Fruit fly (Drosophila melanogaster) whole organism, embryonic: ENCODE measurements around the gene Reepl1.

Source experiments
- Abd-B ChIP-seq: fragments of 200-800 bp; sonication (Bioruptor generic); optimal IDR thresholded peaks from 2 replicates; lab custom pipeline; 2018; ENCODE audit warnings: missing biosample characterization, mild to moderate bottlenecking, missing genetic modification characterization, moderate library complexity
- Ada2b ChIP-seq: fragments of 200-800 bp; sonication (Bioruptor generic); IDR thresholded peaks from 2 replicates; pipeline ENCODE4 v1.3.6; 2022; ENCODE audit warnings: missing biosample characterization, missing genetic modification characterization
- Adf1 ChIP-seq: fragments of 200-800 bp; sonication (Bioruptor generic); IDR thresholded peaks from 2 replicates; pipeline ENCODE4 v1.3.6; 2022; ENCODE audit warnings: missing biosample characterization, missing genetic modification characterization
- Atf-2 ChIP-seq: fragments of 200-800 bp; sonication (Bioruptor generic); optimal IDR thresholded peaks from 2 replicates; lab custom pipeline; 2016; ENCODE audit warnings: missing biosample characterization, missing genetic modification characterization
- CG10366 ChIP-seq: fragments of 200-800 bp; sonication (Bioruptor generic); IDR thresholded peaks from 2 replicates; pipeline ENCODE4 v1.3.6; 2022; ENCODE audit warnings: missing biosample characterization, missing genetic modification characterization
- CG12942 ChIP-seq: fragments of 200-800 bp; sonication (Bioruptor generic); optimal IDR thresholded peaks from 3 replicates; lab custom pipeline; 2016; ENCODE audit warnings: missing biosample characterization, missing genetic modification characterization
- CG13296 ChIP-seq: fragments of 200-800 bp; sonication (Bioruptor generic); optimal IDR thresholded peaks from 3 replicates; lab custom pipeline; 2018; ENCODE audit warnings: missing biosample characterization, mild to moderate bottlenecking, missing genetic modification characterization
- CG13624 ChIP-seq: fragments of 200-800 bp; sonication (Bioruptor generic); optimal IDR thresholded peaks from 2 replicates; lab custom pipeline; 2016; ENCODE audit warnings: missing biosample characterization, missing genetic modification characterization
- CG13775 ChIP-seq: fragments of 200-800 bp; sonication (Bioruptor generic); optimal IDR thresholded peaks from 3 replicates; lab custom pipeline; 2017; ENCODE audit warnings: missing biosample characterization, mild to moderate bottlenecking, missing genetic modification characterization
- CG16863 ChIP-seq: fragments of 200-800 bp; sonication (Bioruptor generic); optimal IDR thresholded peaks from 3 replicates; lab custom pipeline; 2016; ENCODE audit warnings: missing biosample characterization, missing genetic modification characterization
- CG2199 ChIP-seq: fragments of 200-800 bp; sonication (Bioruptor generic); IDR thresholded peaks from 3 replicates; pipeline ENCODE4 v1.3.6; 2022; ENCODE audit warnings: missing biosample characterization, missing genetic modification characterization
- CG2875 ChIP-seq: fragments of 200-800 bp; sonication (Bioruptor generic); optimal IDR thresholded peaks from 2 replicates; lab custom pipeline; 2017; ENCODE audit warnings: missing biosample characterization, mild to moderate bottlenecking, missing genetic modification characterization, missing genetic modification reagents
- CG33213 ChIP-seq: fragments of 200-800 bp; sonication (Bioruptor generic); optimal IDR thresholded peaks from 3 replicates; lab custom pipeline; 2016; ENCODE audit warnings: missing biosample characterization, missing genetic modification characterization
- CG33557 ChIP-seq: fragments of 200-800 bp; sonication (Bioruptor generic); optimal IDR thresholded peaks from 2 replicates; lab custom pipeline; 2019; ENCODE audit warnings: missing biosample characterization, mild to moderate bottlenecking, missing genetic modification characterization, moderate library complexity
- CG4424 ChIP-seq: fragments of 200-800 bp; sonication (Bioruptor generic); optimal IDR thresholded peaks from 3 replicates; lab custom pipeline; 2016; ENCODE audit warnings: missing biosample characterization, missing genetic modification characterization
- CG4820 ChIP-seq: fragments of 200-800 bp; sonication (Bioruptor generic); optimal IDR thresholded peaks from 3 replicates; lab custom pipeline; 2016; ENCODE audit warnings: missing biosample characterization, missing genetic modification characterization
- CG6254 ChIP-seq: fragments of 200-800 bp; sonication (Bioruptor generic); optimal IDR thresholded peaks from 3 replicates; lab custom pipeline; 2017; ENCODE audit warnings: mild to moderate bottlenecking, missing biosample characterization, missing genetic modification reagents, missing genetic modification characterization
- CG6854 ChIP-seq: fragments of 200-800 bp; sonication (Bioruptor generic); optimal IDR thresholded peaks from 3 replicates; lab custom pipeline; 2017; ENCODE audit warnings: missing biosample characterization, mild to moderate bottlenecking, missing genetic modification characterization
- CG7963 ChIP-seq: fragments of 200-800 bp; sonication (Bioruptor generic); IDR thresholded peaks from 3 replicates; pipeline ENCODE4 v1.3.6; 2022; ENCODE audit warnings: missing biosample characterization, missing genetic modification characterization; ENCODE audit not compliant: partially characterized antibody
- CG8765 ChIP-seq: fragments of 200-800 bp; sonication (Bioruptor generic); IDR thresholded peaks from 2 replicates; pipeline ENCODE4 v1.3.6; 2022; ENCODE audit warnings: missing biosample characterization, missing genetic modification characterization
- CG9817 ChIP-seq: fragments of 200-800 bp; sonication (Bioruptor generic); optimal IDR thresholded peaks from 2 replicates; lab custom pipeline; 2018; ENCODE audit warnings: missing biosample characterization, mild to moderate bottlenecking, missing genetic modification characterization, moderate library complexity
- CG9932 ChIP-seq: fragments of 200-800 bp; sonication (Bioruptor generic); IDR thresholded peaks from 2 replicates; pipeline ENCODE4 v1.3.6; 2022; ENCODE audit warnings: missing biosample characterization, missing genetic modification characterization
- Doc2 ChIP-seq: fragments of 200-800 bp; sonication (Bioruptor generic); IDR thresholded peaks from 2 replicates; pipeline ENCODE4 v1.3.6; 2022; ENCODE audit warnings: missing biosample characterization, missing genetic modification characterization
- Dp ChIP-seq: fragments of 200-800 bp; sonication (Bioruptor generic); optimal IDR thresholded peaks from 2 replicates; lab custom pipeline; 2018; ENCODE audit warnings: missing biosample characterization, mild to moderate bottlenecking, missing genetic modification characterization, moderate library complexity
- HHEX ChIP-seq: fragments of 200-800 bp; sonication (Bioruptor generic); optimal IDR thresholded peaks from 3 replicates; lab custom pipeline; 2017; ENCODE audit warnings: missing biosample characterization, mild to moderate bottlenecking, missing genetic modification characterization, missing genetic modification reagents
- Hey ChIP-seq: fragments of 200-800 bp; sonication (Bioruptor generic); optimal IDR thresholded peaks from 3 replicates; lab custom pipeline; 2018; ENCODE audit warnings: missing biosample characterization, mild to moderate bottlenecking, missing genetic modification characterization
- Myb ChIP-seq: fragments of 200-800 bp; sonication (Bioruptor generic); optimal IDR thresholded peaks from 2 replicates; lab custom pipeline; 2016; ENCODE audit warnings: missing biosample characterization, missing genetic modification characterization
- Nf-YC ChIP-seq: fragments of 200-800 bp; optimal IDR thresholded peaks from 3 replicates; lab custom pipeline; 2019; ENCODE audit warnings: missing biosample characterization, mild to moderate bottlenecking, missing genetic modification characterization, moderate library complexity
- Oli ChIP-seq: fragments of 200-800 bp; sonication (Bioruptor generic); optimal IDR thresholded peaks from 2 replicates; lab custom pipeline; 2018; ENCODE audit warnings: missing biosample characterization, mild to moderate bottlenecking, missing genetic modification characterization, moderate library complexity
- Poxn ChIP-seq: fragments of 200-800 bp; sonication (Bioruptor generic); IDR thresholded peaks from 2 replicates; pipeline ENCODE4 v1.3.6; 2022; ENCODE audit warnings: missing biosample characterization, missing genetic modification characterization
- Ptx1 ChIP-seq: fragments of 200-800 bp; sonication (Bioruptor generic); IDR thresholded peaks from 2 replicates; pipeline ENCODE4 v1.3.6; 2022; ENCODE audit warnings: missing biosample characterization, missing genetic modification characterization
- bowl ChIP-seq: fragments of 200-800 bp; sonication (Bioruptor generic); IDR thresholded peaks from 2 replicates; pipeline ENCODE4 v1.3.6; 2022; ENCODE audit warnings: missing biosample characterization, missing genetic modification characterization
- cad ChIP-seq: fragments of >200 bp; optimal IDR thresholded peaks from 2 replicates; lab custom pipeline; 2017; ENCODE audit warnings: missing biosample characterization, missing genetic modification characterization
- crc ChIP-seq: fragments of 200-800 bp; sonication (Bioruptor generic); optimal IDR thresholded peaks from 2 replicates; lab custom pipeline; 2016; ENCODE audit warnings: missing biosample characterization, missing genetic modification characterization
- crol ChIP-seq: fragments of 200-800 bp; sonication (Bioruptor generic); IDR thresholded peaks from 2 replicates; pipeline ENCODE4 v1.3.6; 2022; ENCODE audit warnings: missing biosample characterization, missing genetic modification characterization
- dysf ChIP-seq: fragments of 200-800 bp; sonication (Bioruptor generic); IDR thresholded peaks from 3 replicates; pipeline ENCODE4 v1.3.6; 2022; ENCODE audit warnings: missing biosample characterization, missing genetic modification characterization
- esg ChIP-seq: fragments of 200-800 bp; sonication (Bioruptor generic); conservative IDR thresholded peaks from 2 replicates; pipeline ENCODE4 v1.3.6; 2022; ENCODE audit warnings: missing biosample characterization, missing genetic modification characterization
- fd3F ChIP-seq: fragments of 200-800 bp; sonication (Bioruptor generic); optimal IDR thresholded peaks from 2 replicates; lab custom pipeline; 2018; ENCODE audit warnings: missing biosample characterization, mild to moderate bottlenecking, missing genetic modification characterization, moderate library complexity
- fru ChIP-seq: fragments of >200 bp; optimal IDR thresholded peaks from 2 replicates; lab custom pipeline; 2017
- gce ChIP-seq: fragments of 200-800 bp; sonication (Bioruptor generic); IDR thresholded peaks from 3 replicates; pipeline ENCODE4 v1.3.6; 2022; ENCODE audit warnings: missing biosample characterization, missing genetic modification characterization
- gcm2 ChIP-seq: fragments of 200-800 bp; sonication (Bioruptor generic); optimal IDR thresholded peaks from 2 replicates; lab custom pipeline; 2016; ENCODE audit warnings: missing biosample characterization, missing genetic modification characterization
- h ChIP-seq: fragments of >200 bp; optimal IDR thresholded peaks from 2 replicates; lab custom pipeline; 2017
- hbn ChIP-seq: fragments of 200-800 bp; sonication (Bioruptor generic); IDR thresholded peaks from 2 replicates; pipeline ENCODE4 v1.3.6; 2022; ENCODE audit warnings: missing biosample characterization, missing genetic modification characterization; ENCODE audit not compliant: partially characterized antibody
- maf-S ChIP-seq: fragments of 200-800 bp; sonication (Bioruptor generic); optimal IDR thresholded peaks from 2 replicates; lab custom pipeline; 2016; ENCODE audit warnings: missing biosample characterization, missing genetic modification characterization
- org-1 ChIP-seq: fragments of 200-800 bp; sonication (Bioruptor generic); optimal IDR thresholded peaks from 2 replicates; lab custom pipeline; 2017; ENCODE audit warnings: missing biosample characterization, missing genetic modification characterization
- salm ChIP-seq: fragments of 200-800 bp; sonication (Bioruptor generic); optimal IDR thresholded peaks from 2 replicates; lab custom pipeline; 2018; ENCODE audit warnings: missing biosample characterization, mild to moderate bottlenecking, missing genetic modification characterization
- shn ChIP-seq: fragments of 200-800 bp; sonication (Bioruptor generic); optimal IDR thresholded peaks from 3 replicates; lab custom pipeline; 2016; ENCODE audit warnings: missing biosample characterization, missing genetic modification characterization
- so ChIP-seq: fragments of 200-800 bp; sonication (Bioruptor generic); IDR thresholded peaks from 3 replicates; pipeline ENCODE4 v1.3.6; 2022; ENCODE audit warnings: missing biosample characterization, missing genetic modification characterization
- sob ChIP-seq: fragments of 200-800 bp; sonication (Bioruptor generic); IDR thresholded peaks from 2 replicates; pipeline ENCODE4 v1.3.6; 2022; ENCODE audit warnings: missing biosample characterization, missing genetic modification characterization
- tll ChIP-seq, 2 experiments: fragments of 200-800 bp in 1 of 2; fragments of >200 bp in 1 of 2; sonication (Bioruptor generic) in 1 of 2; optimal IDR thresholded peaks; 2 replicates each; lab custom pipeline; 2017 to 2019; ENCODE audit warnings: missing biosample characterization in 2 of 2, missing genetic modification characterization in 2 of 2, mild to moderate bottlenecking in 1 of 2, moderate library complexity in 1 of 2
- trh ChIP-seq: fragments of 200-800 bp; sonication (Bioruptor generic); optimal IDR thresholded peaks from 2 replicates; lab custom pipeline; 2016; ENCODE audit warnings: missing biosample characterization, missing genetic modification characterization

Reepl1 gene

dm6 chrX:11528026-11528702 is 44.3 kb upstream of the Reepl1 start (continued):
- TF ChIP-seq Abd-B (GFP tag; lab: Kevin White, UChicago) (peak; percentile 82), Nf-YC (peak; percentile 17), Adf1 (no peak), Hey (tag; lab: Kevin White, UChicago) (no peak), shn (GFP tag; lab: Kevin White, UChicago) (no peak), fru (lab: Kevin White, UChicago) (no peak), Ptx1 (peak; percentile 66), gcm2 (GFP tag; lab: Kevin White, UChicago) (no peak), CG10366 (GFP tag; lab: Robert Waterston, UW) (peak; percentile 54), CG8765 (GFP tag; lab: Robert Waterston, UW) (no peak; the same call in 1 of the 2 replicates), dysf (GFP tag; lab: Robert Waterston, UW) (peak; percentile 75), tll (GFP tag; optimal IDR thresholded peaks at IDR 0.05; lab: Kevin White, UChicago) (no peak), CG33557 (GFP tag; lab: Kevin White, UChicago) (peak; percentile 92), CG13624 (GFP tag; lab: Kevin White, UChicago) (no peak), hbn (no peak), cad (no peak), CG4424 (GFP tag; lab: Kevin White, UChicago) (peak; percentile 80), CG2875 (peak; percentile 82), CG16863 (GFP tag; lab: Kevin White, UChicago) (peak; percentile 51), org-1 (GFP tag; lab: Kevin White, UChicago) (peak; percentile 38), CG12942 (GFP tag; lab: Kevin White, UChicago) (peak; percentile 31), CG6254 (GFP tag; lab: Kevin White, UChicago) (peak; percentile 84), CG33213 (GFP tag; lab: Kevin White, UChicago) (peak; percentile 35), CG9817 (tag; lab: Kevin White, UChicago) (peak; percentile 52), sob (GFP tag; lab: Robert Waterston, UW) (peak; percentile 70), maf-S (GFP tag; lab: Kevin White, UChicago) (no peak), Ada2b (peak; percentile 63; the same call in 1 of the 2 replicates), CG13296 (GFP tag; lab: Kevin White, UChicago) (peak; percentile 19), HHEX (GFP tag; lab: Kevin White, UChicago) (peak; percentile 33), Atf-2 (GFP tag; lab: Kevin White, UChicago) (peak; percentile 13), bowl (GFP tag; lab: Robert Waterston, UW) (0 out of 2 replicates have a peak, but pooled peaks have one; percentile 12), fd3F (GFP tag; lab: Kevin White, UChicago) (no peak), h (lab: Kevin White, UChicago) (no peak), crc (GFP tag; lab: Kevin White, UChicago) (no peak), salm (tag; lab: Kevin White, UChicago) (peak; percentile 64), Doc2 (GFP tag; lab: Robert Waterston, UW) (no peak), Oli (tag; lab: Kevin White, UChicago) (peak; percentile 83), Dp (GFP tag; lab: Kevin White, UChicago) (no peak), Myb (no peak), gce (GFP tag; lab: Robert Waterston, UW) (peak; percentile 62; the same call in 1 of the 3 replicates), esg (GFP tag; lab: Robert Waterston, UW) (peak; percentile 56), CG13775 (GFP tag; lab: Kevin White, UChicago) (peak; percentile 53), CG4820 (GFP tag; lab: Kevin White, UChicago) (peak; percentile 79), CG9932 (GFP tag; lab: Robert Waterston, UW) (no peak), crol (GFP tag; lab: Robert Waterston, UW) (no peak), so (peak; percentile 75), Poxn (GFP tag; lab: Robert Waterston, UW) (no peak), CG7963 (GFP tag; lab: Robert Waterston, UW) (no peak), trh (GFP tag; lab: Kevin White, UChicago) (peak; percentile 39), CG6854 (GFP tag; lab: Kevin White, UChicago) (peak; percentile 1), CG2199 (GFP tag; lab: Robert Waterston, UW) (peak; percentile 87)
